Fruit fly (Drosophila melanogaster) whole organism: ENCODE data around the gene CG11634.

Source experiments
- CG8478 ChIP-seq: fragments of >200 bp; optimal IDR thresholded peaks from 2 replicates; lab custom pipeline; 2018; ENCODE audit warnings: inconsistent platforms
- Dll ChIP-seq: fragments of >200 bp; optimal IDR thresholded peaks from 2 replicates; lab custom pipeline; 2017
- EcR ChIP-seq, 2 experiments: fragments of >200 bp; optimal IDR thresholded peaks; 2 replicates each; lab custom pipeline; 2017; ENCODE audit warnings: missing biosample characterization in 2 of 2, missing genetic modification characterization in 2 of 2, missing genetic modification reagents in 2 of 2
- pan ChIP-seq: fragments of >200 bp; optimal IDR thresholded peaks from 2 replicates; lab custom pipeline; 2017
- psq ChIP-seq: fragments of >200 bp; optimal IDR thresholded peaks from 2 replicates; lab custom pipeline; 2017
- usp ChIP-seq: fragments of >200 bp; optimal IDR thresholded peaks from 2 replicates; lab custom pipeline; 2017; ENCODE audit warnings: missing biosample characterization, missing genetic modification characterization, mixed read lengths

dm6 chr2L:21916000-21916399 lies at the start of gene CG11634:
- TF ChIP-seq CG8478 = no peak
- TF ChIP-seq EcR (GFP tag; optimal IDR thresholded peaks at IDR 0.05; lab: Kevin White, UChicago) = no peak
- TF ChIP-seq psq = no peak
- no peak for TF ChIP-seq usp (GFP tag; lab: Kevin White, UChicago)
- TF ChIP-seq Dll (lab: Kevin White, UChicago) = no peak
- TF ChIP-seq pan (lab: Kevin White, UChicago) = no peak
